Fruit fly (Drosophila melanogaster) whole organism, embryonic: ENCODE results near the gene MAPk-Ak2.
A peak's percentile ranks its signal among the peaks of the same experiment; 100 is the strongest.

Source experiments
- BEAF-32 ChIP-seq: fragments of 200-800 bp; sonication (Bioruptor generic); optimal IDR thresholded peaks from 3 replicates; lab custom pipeline; 2017; ENCODE audit warnings: missing biosample characterization, missing genetic modification characterization, mild to moderate bottlenecking, moderate library complexity, missing genetic modification reagents
- CG10366 ChIP-seq: fragments of 200-800 bp; sonication (Bioruptor generic); IDR thresholded peaks from 2 replicates; pipeline ENCODE4 v1.3.6; 2022; ENCODE audit warnings: missing biosample characterization, missing genetic modification characterization
- CG11504 ChIP-seq: fragments of 200-800 bp; sonication (Bioruptor generic); optimal IDR thresholded peaks from 3 replicates; lab custom pipeline; 2019; ENCODE audit warnings: missing biosample characterization, mild to moderate bottlenecking, missing genetic modification characterization, moderate library complexity
- CG12769 ChIP-seq: fragments of 200-800 bp; sonication (Bioruptor generic); optimal IDR thresholded peaks from 2 replicates; lab custom pipeline; 2019; ENCODE audit warnings: missing biosample characterization, mild to moderate bottlenecking, missing genetic modification characterization, moderate library complexity
- CG13287 ChIP-seq: fragments of 200-800 bp; sonication (Bioruptor generic); IDR thresholded peaks from 2 replicates; pipeline ENCODE4 v1.3.6; 2022; ENCODE audit warnings: missing biosample characterization, missing genetic modification characterization; ENCODE audit not compliant: partially characterized antibody
- CG13775 ChIP-seq: fragments of 200-800 bp; sonication (Bioruptor generic); optimal IDR thresholded peaks from 3 replicates; lab custom pipeline; 2017; ENCODE audit warnings: missing biosample characterization, mild to moderate bottlenecking, missing genetic modification characterization
- CG14014 ChIP-seq: fragments of 200-800 bp; sonication (Bioruptor generic); IDR thresholded peaks from 2 replicates; pipeline ENCODE4 v1.3.6; 2022; ENCODE audit warnings: missing biosample characterization, missing genetic modification characterization
- CG14667 ChIP-seq: fragments of 200-800 bp; sonication (Bioruptor generic); IDR thresholded peaks from 2 replicates; pipeline ENCODE4 v1.3.6; 2022; ENCODE audit warnings: missing biosample characterization, missing genetic modification characterization
- CG15514 ChIP-seq: fragments of 200-800 bp; sonication (Bioruptor generic); optimal IDR thresholded peaks from 3 replicates; lab custom pipeline; 2017; ENCODE audit warnings: missing biosample characterization, missing genetic modification characterization, mild to moderate bottlenecking, moderate library complexity, missing genetic modification reagents
- CG1647 ChIP-seq: fragments of 200-800 bp; sonication (Bioruptor generic); optimal IDR thresholded peaks from 3 replicates; lab custom pipeline; 2016; ENCODE audit warnings: missing biosample characterization, missing genetic modification characterization
- CG16813 ChIP-seq: fragments of 200-800 bp; sonication (Bioruptor generic); IDR thresholded peaks from 3 replicates; pipeline ENCODE4 v1.3.6; 2022; ENCODE audit warnings: missing biosample characterization, missing genetic modification characterization; ENCODE audit not compliant: partially characterized antibody
- CG18262 ChIP-seq: fragments of 200-800 bp; optimal IDR thresholded peaks from 3 replicates; lab custom pipeline; 2019; ENCODE audit warnings: missing biosample characterization, mild to moderate bottlenecking, missing genetic modification characterization, moderate library complexity
- CG1832 ChIP-seq: fragments of 200-800 bp; sonication (Bioruptor generic); optimal IDR thresholded peaks from 2 replicates; lab custom pipeline; 2017; ENCODE audit warnings: missing biosample characterization, mild to moderate bottlenecking, missing genetic modification characterization, inconsistent platforms
- CG2120 ChIP-seq: fragments of 200-800 bp; sonication (Bioruptor generic); optimal IDR thresholded peaks from 3 replicates; lab custom pipeline; 2016; ENCODE audit warnings: missing biosample characterization, missing genetic modification characterization
- CG4424 ChIP-seq: fragments of 200-800 bp; sonication (Bioruptor generic); optimal IDR thresholded peaks from 3 replicates; lab custom pipeline; 2016; ENCODE audit warnings: missing biosample characterization, missing genetic modification characterization
- CG6689 ChIP-seq: fragments of 200-800 bp; sonication (Bioruptor generic); IDR thresholded peaks from 2 replicates; pipeline ENCODE4 v1.3.6; 2022; ENCODE audit warnings: missing biosample characterization, missing genetic modification characterization
- CG7556 ChIP-seq: fragments of 200-800 bp; sonication (Bioruptor generic); optimal IDR thresholded peaks from 2 replicates; lab custom pipeline; 2017; ENCODE audit warnings: missing biosample characterization, mild to moderate bottlenecking, missing genetic modification characterization
- CG7928 ChIP-seq: fragments of 200-800 bp; sonication (Bioruptor generic); optimal IDR thresholded peaks from 2 replicates; lab custom pipeline; 2017; ENCODE audit warnings: missing biosample characterization, mild to moderate bottlenecking, missing genetic modification characterization
- CG8924 ChIP-seq: fragments of 200-800 bp; optimal IDR thresholded peaks from 3 replicates; lab custom pipeline; 2019; ENCODE audit warnings: missing biosample characterization, mild to moderate bottlenecking, missing genetic modification characterization, moderate library complexity
- CG9932 ChIP-seq: fragments of 200-800 bp; sonication (Bioruptor generic); IDR thresholded peaks from 2 replicates; pipeline ENCODE4 v1.3.6; 2022; ENCODE audit warnings: missing biosample characterization, missing genetic modification characterization
- Dad ChIP-seq: fragments of 200-800 bp; sonication (Bioruptor generic); optimal IDR thresholded peaks from 3 replicates; lab custom pipeline; 2016; ENCODE audit warnings: missing biosample characterization, missing genetic modification characterization
- Doc2 ChIP-seq: fragments of 200-800 bp; sonication (Bioruptor generic); IDR thresholded peaks from 2 replicates; pipeline ENCODE4 v1.3.6; 2022; ENCODE audit warnings: missing biosample characterization, missing genetic modification characterization
- Drgx ChIP-seq: fragments of 200-800 bp; sonication (Bioruptor generic); IDR thresholded peaks from 2 replicates; pipeline ENCODE4 v1.3.6; 2022; ENCODE audit warnings: missing biosample characterization, missing genetic modification characterization
- E2f1 ChIP-seq: fragments of 200-800 bp; sonication (Bioruptor generic); IDR thresholded peaks from 2 replicates; pipeline ENCODE4 v1.3.6; 2022; ENCODE audit warnings: missing biosample characterization, missing genetic modification characterization
- E2f2 ChIP-seq: fragments of 200-800 bp; sonication (Bioruptor generic); IDR thresholded peaks from 2 replicates; pipeline ENCODE4 v1.3.6; 2022; ENCODE audit warnings: missing biosample characterization, missing genetic modification characterization
- Gug ChIP-seq: fragments of 200-800 bp; sonication (Bioruptor generic); IDR thresholded peaks from 4 replicates; pipeline ENCODE4 v1.3.6; 2022; ENCODE audit warnings: missing biosample characterization, missing genetic modification characterization
- HHEX ChIP-seq: fragments of 200-800 bp; sonication (Bioruptor generic); optimal IDR thresholded peaks from 3 replicates; lab custom pipeline; 2017; ENCODE audit warnings: missing biosample characterization, mild to moderate bottlenecking, missing genetic modification characterization, missing genetic modification reagents
- HLH4C ChIP-seq: fragments of 200-800 bp; sonication (Bioruptor generic); IDR thresholded peaks from 3 replicates; pipeline ENCODE4 v1.3.6; 2022; ENCODE audit warnings: missing biosample characterization, missing genetic modification characterization; ENCODE audit not compliant: partially characterized antibody
- Hmr ChIP-seq: fragments of 200-800 bp; sonication (Bioruptor generic); optimal IDR thresholded peaks from 3 replicates; lab custom pipeline; 2017; ENCODE audit warnings: mild to moderate bottlenecking, missing biosample characterization, missing genetic modification reagents, missing genetic modification characterization
- Jarid2 ChIP-seq: fragments of 200-800 bp; sonication (Bioruptor generic); optimal IDR thresholded peaks from 3 replicates; lab custom pipeline; 2017; ENCODE audit warnings: mild to moderate bottlenecking, missing biosample characterization, missing genetic modification reagents, missing genetic modification characterization
- Mad ChIP-seq: fragments of 200-800 bp; sonication (Bioruptor generic); optimal IDR thresholded peaks from 2 replicates; lab custom pipeline; 2016; ENCODE audit warnings: missing biosample characterization, missing genetic modification characterization
- Med ChIP-seq: fragments of 200-800 bp; sonication (Bioruptor generic); peaks from one replicate; lab custom pipeline; 2016; ENCODE audit warnings: missing biosample characterization, missing genetic modification characterization, mild to moderate bottlenecking, inconsistent platforms, moderate library complexity
- Sin3A ChIP-seq: fragments of >200 bp; optimal IDR thresholded peaks from 2 replicates; lab custom pipeline; 2018
- Sox102F ChIP-seq: fragments of 200-800 bp; sonication (Bioruptor generic); optimal IDR thresholded peaks from 2 replicates; lab custom pipeline; 2018; ENCODE audit warnings: missing biosample characterization, mild to moderate bottlenecking, missing genetic modification characterization, moderate library complexity
- Xrp1 ChIP-seq: fragments of 200-800 bp; sonication (Bioruptor generic); IDR thresholded peaks from 2 replicates; pipeline ENCODE4 v1.3.6; 2022; ENCODE audit warnings: missing biosample characterization, missing genetic modification characterization
- ara ChIP-seq: fragments of 200-800 bp; sonication (Bioruptor generic); IDR thresholded peaks from 2 replicates; pipeline ENCODE4 v1.3.6; 2022; ENCODE audit warnings: missing biosample characterization, missing genetic modification characterization
- caup ChIP-seq: fragments of 200-800 bp; sonication (Bioruptor generic); optimal IDR thresholded peaks from 3 replicates; lab custom pipeline; 2017; ENCODE audit warnings: missing biosample characterization, mild to moderate bottlenecking, missing genetic modification characterization, moderate library complexity; ENCODE audit not compliant: severe bottlenecking
- dmrt11E ChIP-seq: fragments of 200-800 bp; sonication (Bioruptor generic); optimal IDR thresholded peaks from 3 replicates; lab custom pipeline; 2018; ENCODE audit warnings: missing biosample characterization, mild to moderate bottlenecking, missing genetic modification characterization, moderate library complexity
- hkb ChIP-seq, 2 experiments: fragments of 200-800 bp in 1 of 2; fragments of >200 bp in 1 of 2; sonication (Bioruptor generic) in 1 of 2; IDR thresholded peaks in 1 of 2; optimal IDR thresholded peaks in 1 of 2; 2 replicates each; pipeline versions ENCODE4 v1.3.6 to Lab custom; 2017 to 2022; ENCODE audit warnings: missing biosample characterization in 1 of 2, missing genetic modification characterization in 1 of 2
- ind ChIP-seq: fragments of 200-800 bp; sonication (Bioruptor generic); optimal IDR thresholded peaks from 3 replicates; lab custom pipeline; 2016; ENCODE audit warnings: missing biosample characterization, missing genetic modification characterization
- jing ChIP-seq: fragments of 200-800 bp; sonication (Bioruptor generic); optimal IDR thresholded peaks from 2 replicates; lab custom pipeline; 2018; ENCODE audit warnings: missing biosample characterization, mild to moderate bottlenecking, missing genetic modification characterization
- lab ChIP-seq: fragments of 200-800 bp; sonication (Bioruptor generic); optimal IDR thresholded peaks from 3 replicates; lab custom pipeline; 2017; ENCODE audit warnings: missing biosample characterization, missing genetic modification characterization, mild to moderate bottlenecking, moderate library complexity, missing genetic modification reagents
- lmd ChIP-seq: fragments of 200-800 bp; sonication (Bioruptor generic); IDR thresholded peaks from 2 replicates; pipeline ENCODE4 v1.3.6; 2022; ENCODE audit warnings: missing biosample characterization, missing genetic modification characterization
- onecut ChIP-seq: fragments of 200-800 bp; sonication (Bioruptor generic); IDR thresholded peaks from 2 replicates; pipeline ENCODE4 v1.3.6; 2022; ENCODE audit warnings: missing biosample characterization, missing genetic modification characterization
- salm ChIP-seq: fragments of 200-800 bp; sonication (Bioruptor generic); optimal IDR thresholded peaks from 2 replicates; lab custom pipeline; 2018; ENCODE audit warnings: missing biosample characterization, mild to moderate bottlenecking, missing genetic modification characterization
- seq ChIP-seq: fragments of 200-800 bp; sonication (Bioruptor generic); IDR thresholded peaks from 2 replicates; pipeline ENCODE4 v1.3.6; 2022; ENCODE audit warnings: missing biosample characterization, missing genetic modification characterization
- slbo ChIP-seq: fragments of 200-800 bp; sonication (Bioruptor generic); IDR thresholded peaks from 2 replicates; pipeline ENCODE4 v1.3.6; 2022; ENCODE audit warnings: missing biosample characterization, missing genetic modification characterization
- so ChIP-seq: fragments of 200-800 bp; sonication (Bioruptor generic); IDR thresholded peaks from 3 replicates; pipeline ENCODE4 v1.3.6; 2022; ENCODE audit warnings: missing biosample characterization, missing genetic modification characterization
- toy ChIP-seq: fragments of 200-800 bp; sonication (Bioruptor generic); IDR thresholded peaks from 2 replicates; pipeline ENCODE4 v1.3.6; 2022; ENCODE audit warnings: missing biosample characterization, missing genetic modification characterization
- vvl ChIP-seq: fragments of 200-800 bp; sonication (Bioruptor generic); IDR thresholded peaks from 2 replicates; pipeline ENCODE4 v1.3.6; 2022; ENCODE audit warnings: missing biosample characterization, missing genetic modification characterization

Gene MAPk-Ak2

dm6 chrX:5737157-5737556, 26.8 kb downstream of the MAPk-Ak2 start (continued):
- no peak for TF ChIP-seq CG1647 (GFP tag; lab: Kevin White, UChicago)
- TF ChIP-seq CG11504 (tag; lab: Kevin White, UChicago) = peak; percentile 6
- TF ChIP-seq caup (GFP tag; lab: Kevin White, UChicago) = peak; percentile 20
- TF ChIP-seq salm (tag; lab: Kevin White, UChicago) = no peak
- peak; percentile 50 for TF ChIP-seq ind
- 0 out of 3 replicates have a peak, but pooled peaks have one; percentile 50 for TF ChIP-seq so (GFP tag; lab: Robert Waterston, UW)
- TF ChIP-seq HHEX (GFP tag; lab: Kevin White, UChicago) = peak; percentile 45
- no peak for TF ChIP-seq toy (GFP tag; lab: Robert Waterston, UW)
- TF ChIP-seq CG2120 = peak; percentile 21
- no peak for TF ChIP-seq Doc2
- TF ChIP-seq CG10366 = 0 out of 2 replicates have a peak, but pooled peaks have one; percentile 11
- TF ChIP-seq E2f2 (GFP tag; lab: Robert Waterston, UW) = peak; percentile 12; the same call in 1 of the 2 replicates
- TF ChIP-seq Sox102F (GFP tag; lab: Kevin White, UChicago) = peak; percentile 39
- TF ChIP-seq slbo (GFP tag; lab: Robert Waterston, UW) = peak; percentile 61
- TF ChIP-seq CG16813 (GFP tag; lab: Robert Waterston, UW) = no peak
- peak; percentile 76 for TF ChIP-seq vvl (GFP tag; lab: Robert Waterston, UW)
- peak; percentile 35 for TF ChIP-seq CG15514
- no peak for TF ChIP-seq CG7928 (GFP tag; lab: Kevin White, UChicago)
- no peak for TF ChIP-seq CG7556 (GFP tag; lab: Kevin White, UChicago)
- TF ChIP-seq CG8924 (tag; lab: Kevin White, UChicago) = no peak
- TF ChIP-seq lmd (GFP tag; lab: Robert Waterston, UW) = peak; percentile 30; the same call in 1 of the 2 replicates
- no peak for TF ChIP-seq onecut (GFP tag; lab: Robert Waterston, UW)
- no peak for TF ChIP-seq BEAF-32 (GFP tag; lab: Kevin White, UChicago)
- no peak for TF ChIP-seq Sin3A
- peak; percentile 81 for TF ChIP-seq Med
- peak; percentile 17; the same call in 1 of the 2 replicates for TF ChIP-seq E2f1 (GFP tag; lab: Robert Waterston, UW)
- TF ChIP-seq HLH4C (GFP tag; lab: Robert Waterston, UW) = no peak
- TF ChIP-seq Drgx (GFP tag; lab: Robert Waterston, UW) = peak; percentile 59
- TF ChIP-seq jing = no peak
- peak; percentile 57 for TF ChIP-seq CG9932 (GFP tag; lab: Robert Waterston, UW)
- peak; percentile 47 for TF ChIP-seq CG6689 (GFP tag; lab: Robert Waterston, UW)
- peak; percentile 47; the same call in 1 of the 2 replicates for TF ChIP-seq ara
- no peak for TF ChIP-seq CG18262 (tag; lab: Kevin White, UChicago)
- TF ChIP-seq CG12769 (tag; lab: Kevin White, UChicago) = peak; percentile 76
- TF ChIP-seq Hmr (GFP tag; lab: Kevin White, UChicago) = peak; percentile 9
- peak; percentile 22 for TF ChIP-seq CG4424 (GFP tag; lab: Kevin White, UChicago)
- TF ChIP-seq CG13287 (GFP tag; lab: Robert Waterston, UW) = no peak
- TF ChIP-seq lab = peak; percentile 44
- TF ChIP-seq Xrp1 = peak; percentile 51; the same call in 1 of the 2 replicates
- no peak for TF ChIP-seq Jarid2 (GFP tag; lab: Kevin White, UChicago)
- no peak for TF ChIP-seq hkb (optimal IDR thresholded peaks at IDR 0.05; lab: Kevin White, UChicago)
- peak; percentile 54; the same call in 1 of the 2 replicates for TF ChIP-seq hkb (GFP tag; IDR thresholded peaks at IDR 0.05; lab: Robert Waterston, UW)
- no peak for TF ChIP-seq dmrt11E (tag; lab: Kevin White, UChicago)
- TF ChIP-seq CG14667 (GFP tag; lab: Robert Waterston, UW) = no peak
- no peak for TF ChIP-seq Mad (GFP tag; lab: Kevin White, UChicago)
- no peak for TF ChIP-seq Dad (GFP tag; lab: Kevin White, UChicago)
- TF ChIP-seq CG1832 (GFP tag; lab: Kevin White, UChicago) = peak; percentile 70
- TF ChIP-seq CG14014 (GFP tag; lab: Robert Waterston, UW) = 0 out of 2 replicates have a peak, but pooled peaks have one; percentile 8
- peak; percentile 42; the same call in 1 of the 4 replicates for TF ChIP-seq Gug (GFP tag; lab: Robert Waterston, UW)
- TF ChIP-seq CG13775 (GFP tag; lab: Kevin White, UChicago) = no peak
- peak; percentile 35; the same call in 1 of the 2 replicates for TF ChIP-seq seq (GFP tag; lab: Robert Waterston, UW)
